Fruit fly (Drosophila melanogaster) whole organism, adult: Measurements from ENCODE around the gene asl.

Experiments used
- CG11617 ChIP-seq: fragments of 200-800 bp; sonication (Bioruptor generic); optimal IDR thresholded peaks from 2 replicates; lab custom pipeline; 2017; ENCODE audit warnings: mild to moderate bottlenecking, missing biosample characterization, missing genetic modification reagents, missing genetic modification characterization
- CG14711 ChIP-seq: fragments of 200-800 bp; sonication (Bioruptor generic); optimal IDR thresholded peaks from 2 replicates; lab custom pipeline; 2018; ENCODE audit warnings: missing biosample characterization, mild to moderate bottlenecking, missing genetic modification characterization, moderate library complexity
- CG33017 ChIP-seq: fragments of 200-800 bp; sonication (Bioruptor generic); optimal IDR thresholded peaks from 2 replicates; lab custom pipeline; 2018; ENCODE audit warnings: missing biosample characterization, mild to moderate bottlenecking, missing genetic modification characterization, moderate library complexity
- CG7045 ChIP-seq: fragments of 200-800 bp; sonication (Bioruptor generic); optimal IDR thresholded peaks from 2 replicates; lab custom pipeline; 2017; ENCODE audit warnings: missing biosample characterization, mild to moderate bottlenecking, missing genetic modification characterization
- kay ChIP-seq: fragments of 200-800 bp; sonication (Bioruptor generic); peaks from one replicate; lab custom pipeline; 2016; ENCODE audit warnings: missing biosample characterization, missing genetic modification characterization, borderline replicate concordance
- ovo ChIP-seq: fragments of 200-800 bp; sonication (Bioruptor generic); optimal IDR thresholded peaks from 2 replicates; lab custom pipeline; 2016; ENCODE audit warnings: missing biosample characterization, missing genetic modification characterization

DNA sequence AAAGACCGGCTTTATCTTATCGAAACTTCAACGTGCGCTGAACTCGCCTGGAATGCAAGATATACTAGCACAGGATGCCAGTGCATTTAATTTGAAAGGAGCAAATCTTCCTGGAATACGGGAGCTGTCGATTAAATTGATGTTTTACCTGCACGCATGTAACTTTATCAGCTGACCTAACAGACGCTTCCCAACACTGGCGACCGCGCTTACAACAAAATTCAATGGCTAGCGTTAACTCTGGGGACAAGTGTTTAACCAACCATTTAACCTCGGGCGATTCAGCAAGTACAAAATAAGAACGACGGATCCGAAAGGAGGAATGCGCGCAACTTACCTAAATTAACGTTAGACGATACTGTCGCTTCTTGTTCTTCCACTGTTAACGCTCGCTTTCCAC is 5.4 kb upstream of the asl start:
- TF ChIP-seq ovo (GFP tag; lab: Kevin White, UChicago): no peak
- no peak for TF ChIP-seq CG11617 (GFP tag; lab: Kevin White, UChicago)
- TF ChIP-seq CG14711 (tag; lab: Kevin White, UChicago): no peak
- no peak for TF ChIP-seq CG33017
- TF ChIP-seq kay (GFP tag; lab: Kevin White, UChicago): no peak
- TF ChIP-seq CG7045 (GFP tag; lab: Kevin White, UChicago): no peak
